Worm (Caenorhabditis elegans) whole organism, early embryonic: ENCODE data around the gene C04G2.10.

ENCODE experiments used
- ama-1 ChIP-seq: fragments of 150-350 bp; optimal IDR thresholded peaks from 2 replicates; lab custom pipeline; 2014
- ets-7 ChIP-seq: sonication (generic microtip); optimal IDR thresholded peaks from 2 replicates; lab custom pipeline; 2016; ENCODE audit warnings: missing genotype, missing genetic modification characterization, missing compliant biosample characterization
- tbx-11 ChIP-seq: fragments of 200-800 bp; sonication (Bioruptor generic); IDR thresholded peaks from 2 replicates; pipeline ENCODE4 v1.3.6; 2022; ENCODE audit warnings: missing genetic modification characterization, missing compliant biosample characterization

- no peak for TF ChIP-seq ama-1 (lab: Kevin White, UChicago)
- no peak for TF ChIP-seq ets-7 (tag; lab: Kevin White, UChicago)
- no peak for TF ChIP-seq tbx-11
Measured at ce11 chrIV:10084323-10084959, 30.8 kb upstream of the C04G2.10 start, which contains the start of gene W01B6.8.
